Worm (Caenorhabditis elegans): ENCODE data around the gene F29A7.8.

Gene F29A7.8

ce11 chrII:2717335-2717734 is 40.5 kb downstream of the F29A7.8 start, which contains the start of gene T05A8.3:
TSS of gene T05A8.3 (minus strand) at chrII:2717435.
- TF ChIP-seq zip-2 (tag; optimal IDR thresholded peaks at IDR 0.05) (no peak), aha-1 (tag) (peak; percentile 12), sdz-12 (GFP tag; optimal IDR thresholded peaks at IDR 0.05) (no peak), lim-7 (GFP tag; IDR thresholded peaks at IDR 0.05) (no peak), set-16 (GFP tag; IDR thresholded peaks at IDR 0.05) (0 out of 2 replicates have a peak, but pooled peaks have one; percentile 1)

ce11 chrII:2710919-2711318 is 46.9 kb downstream of the F29A7.8 start, which contains the start of gene T05A8.2:
TSS of gene T05A8.2 (minus strand) at chrII:2711019.
- TF ChIP-seq madf-5 (GFP tag; IDR thresholded peaks at IDR 0.05) (no peak), gei-8 (GFP tag; optimal IDR thresholded peaks at IDR 0.05) (no peak), nhr-42 (GFP tag; IDR thresholded peaks at IDR 0.05) (no peak), egl-27 (tag; optimal IDR thresholded peaks at IDR 0.05) (no peak), nhr-6 (tag; optimal IDR thresholded peaks at IDR 0.05) (no peak), unc-62 (GFP tag; optimal IDR thresholded peaks at IDR 0.05 in 1 of 2) (peak in 1 of 2 experiments; percentile 35), unc-62 (tag; optimal IDR thresholded peaks at IDR 0.05) (no peak)

DNA sequence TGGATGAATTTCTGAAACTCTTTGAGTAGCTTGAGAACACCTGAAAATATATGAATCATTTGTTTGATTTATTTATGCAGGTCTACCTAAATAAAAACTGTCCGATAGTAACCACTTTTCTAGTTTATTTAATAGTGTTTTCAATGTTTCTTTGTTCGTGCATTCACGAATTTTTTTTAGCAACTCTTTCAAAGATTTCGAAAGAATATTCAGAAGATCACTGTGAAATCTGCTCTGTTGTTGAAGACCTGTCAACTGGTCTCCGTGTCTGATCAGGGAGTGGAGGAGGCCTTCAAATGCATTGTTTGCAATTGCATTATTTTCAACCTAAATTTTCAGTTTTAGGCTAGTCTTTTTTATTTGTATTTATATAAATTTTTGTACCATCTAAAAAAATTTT is 47.9 kb downstream of the F29A7.8 start, which contains the start of gene T05A8.1:
T05A8.1 (minus strand) TSS at position 101 of the 400 bp plus-strand sequence.
- TF ChIP-seq ZK337.2 (GFP tag; IDR thresholded peaks at IDR 0.05) = no peak

- TF ChIP-seq dve-1 (tag; optimal IDR thresholded peaks at IDR 0.05; ENCODE audit: insufficient read depth) (no peak), unc-62 (GFP tag; optimal IDR thresholded peaks at IDR 0.05 in 1 of 2) (no peak), unc-62 (tag; optimal IDR thresholded peaks at IDR 0.05) (no peak), fos-1 (tag; optimal IDR thresholded peaks at IDR 0.05) (no peak), lin-1 (GFP tag; IDR thresholded peaks at IDR 0.05) (no peak), arid-1 (GFP tag; conservative IDR thresholded peaks at IDR 0.05) (no peak), ceh-28 (tag; optimal IDR thresholded peaks at IDR 0.05) (no peak), pqm-1 (tag; optimal IDR thresholded peaks at IDR 0.05) (no peak), ceh-62 (tag; optimal IDR thresholded peaks at IDR 0.05) (no peak), ceh-82 (tag; optimal IDR thresholded peaks at IDR 0.05) (no peak), lin-15B (tag; optimal IDR thresholded peaks at IDR 0.05) (no peak), D1046.2 (GFP tag; IDR thresholded peaks at IDR 0.05) (no peak), zfp-2 (tag; optimal IDR thresholded peaks at IDR 0.05) (no peak), nhr-6 (tag; optimal IDR thresholded peaks at IDR 0.05) (no peak), hlh-11 (tag; optimal IDR thresholded peaks at IDR 0.05) (peak; percentile 25), ces-1 (GFP tag; optimal IDR thresholded peaks at IDR 0.05) (no peak), daf-16 (GFP tag; optimal IDR thresholded peaks at IDR 0.05) (no peak), daf-16 (tag; optimal IDR thresholded peaks at IDR 0.05) (peak; percentile 68), nhr-25 (tag; optimal IDR thresholded peaks at IDR 0.05; ENCODE audit: borderline replicate concordance, insufficient read depth) (no peak), nhr-48 (tag; optimal IDR thresholded peaks at IDR 0.05) (no peak), ZK546.5 (tag; optimal IDR thresholded peaks at IDR 0.05) (no peak), Y5F2A.4 (GFP tag; optimal IDR thresholded peaks at IDR 0.05) (no peak), lin-29 (GFP tag; IDR thresholded peaks at IDR 0.05) (no peak), ceh-32 (tag; optimal IDR thresholded peaks at IDR 0.05; ENCODE audit: poor library complexity) (no peak), unc-39 (tag; optimal IDR thresholded peaks at IDR 0.05) (no peak), mes-2 (tag; optimal IDR thresholded peaks at IDR 0.05; ENCODE audit: poor library complexity, severe bottlenecking) (peak; percentile 45), mxl-2 (GFP tag; conservative IDR thresholded peaks at IDR 0.05) (no peak), lin-38 (GFP tag; IDR thresholded peaks at IDR 0.05) (no peak), fkh-10 (GFP tag; optimal IDR thresholded peaks at IDR 0.05) (no peak), daf-19 (GFP tag; conservative IDR thresholded peaks at IDR 0.05) (no peak), vab-7 (GFP tag; IDR thresholded peaks at IDR 0.05) (no peak), sdz-12 (GFP tag; optimal IDR thresholded peaks at IDR 0.05) (no peak), duxl-1 (tag; optimal IDR thresholded peaks at IDR 0.05; ENCODE audit: poor library complexity) (peak; percentile 90), ztf-11 (tag; optimal IDR thresholded peaks at IDR 0.05) (no peak), F44E2.7 (GFP tag; IDR thresholded peaks at IDR 0.05) (no peak), ceh-20 (GFP tag; IDR thresholded peaks at IDR 0.05) (no peak), lin-39 (tag; optimal IDR thresholded peaks at IDR 0.05) (no peak)
Measured at ce11 chrII:2707872-2708271, 50.0 kb downstream of the F29A7.8 start, which contains the start of gene Y47G7B.2. TSS of gene Y47G7B.2 (minus strand) at chrII:2708014.
